Worm (Caenorhabditis elegans): ENCODE measurements around the gene heh-1.

Gene heh-1

ce11 chrIII:3171382-3171781 is 27.9 kb downstream of the heh-1 start, which contains the start of gene R148.4:
Gene R148.4 (plus strand): TSS chrIII:3171592.
- TF ChIP-seq nhr-237 (tag; optimal IDR thresholded peaks at IDR 0.05) (no peak), fkh-2 (tag; optimal IDR thresholded peaks at IDR 0.05) (no peak), nhr-77 (tag; optimal IDR thresholded peaks at IDR 0.05) (no peak), pqm-1 (tag; optimal IDR thresholded peaks at IDR 0.05) (no peak), fkh-10 (GFP tag; optimal IDR thresholded peaks at IDR 0.05) (no peak), hmg-11 (tag; optimal IDR thresholded peaks at IDR 0.05) (no peak), jun-1 (tag; optimal IDR thresholded peaks at IDR 0.05) (no peak), elt-3 (tag; optimal IDR thresholded peaks at IDR 0.05) (no peak), lsy-12 (tag; optimal IDR thresholded peaks at IDR 0.05) (no peak), unc-39 (tag; optimal IDR thresholded peaks at IDR 0.05) (no peak), nhr-11 (tag; optimal IDR thresholded peaks at IDR 0.05) (no peak), mdl-1 (tag; optimal IDR thresholded peaks at IDR 0.05) (no peak), ceh-16 (tag; optimal IDR thresholded peaks at IDR 0.05) (no peak), ceh-82 (tag; optimal IDR thresholded peaks at IDR 0.05) (no peak)

DNA sequence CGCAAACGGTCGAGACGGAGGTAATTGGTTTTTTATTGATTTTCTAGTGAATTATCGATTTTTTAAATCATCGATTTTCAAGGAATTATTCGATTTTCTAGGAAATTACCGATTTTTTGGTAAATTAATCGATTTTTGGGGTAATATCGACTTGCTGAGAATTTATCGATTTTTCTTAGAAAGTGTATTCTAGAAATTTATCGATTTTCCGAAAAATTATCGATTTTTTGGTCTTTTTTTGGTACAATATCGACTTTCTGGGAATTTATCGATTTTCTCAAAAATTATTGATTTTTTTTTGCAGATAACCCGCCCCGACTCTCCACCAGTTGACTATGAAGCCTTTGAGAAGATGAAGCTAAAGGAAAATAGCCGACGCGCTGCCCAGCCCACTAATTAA is 28.8 kb downstream of the heh-1 start:
- TF ChIP-seq nhr-76 (tag; optimal IDR thresholded peaks at IDR 0.05) = no peak
- no peak for TF ChIP-seq ztf-11 (tag; optimal IDR thresholded peaks at IDR 0.05)
- TF ChIP-seq lsy-12 (tag; optimal IDR thresholded peaks at IDR 0.05) = no peak
- TF ChIP-seq fkh-10 (GFP tag; optimal IDR thresholded peaks at IDR 0.05) = no peak
- peak; percentile 97 for TF ChIP-seq ceh-28 (tag; optimal IDR thresholded peaks at IDR 0.05)
- TF ChIP-seq egl-5 (tag; optimal IDR thresholded peaks at IDR 0.05) = no peak

ce11 chrIII:3169279-3169678 is 30.0 kb downstream of the heh-1 start:
- TF ChIP-seq nhr-12 (tag; optimal IDR thresholded peaks at IDR 0.05) (no peak), lsy-12 (tag; optimal IDR thresholded peaks at IDR 0.05) (no peak), ztf-11 (tag; optimal IDR thresholded peaks at IDR 0.05) (no peak), skn-1 (tag; optimal IDR thresholded peaks at IDR 0.05) (no peak), ZK546.5 (tag; optimal IDR thresholded peaks at IDR 0.05) (no peak), egl-5 (tag; optimal IDR thresholded peaks at IDR 0.05) (no peak), lin-15B (tag; optimal IDR thresholded peaks at IDR 0.05) (no peak), pqm-1 (tag; optimal IDR thresholded peaks at IDR 0.05) (no peak), mml-1 (tag; optimal IDR thresholded peaks at IDR 0.05) (no peak), hmg-11 (tag; optimal IDR thresholded peaks at IDR 0.05) (no peak), nhr-76 (tag; optimal IDR thresholded peaks at IDR 0.05) (no peak), fkh-2 (tag; optimal IDR thresholded peaks at IDR 0.05) (no peak), ceh-16 (tag; optimal IDR thresholded peaks at IDR 0.05) (no peak), nhr-28 (tag; optimal IDR thresholded peaks at IDR 0.05) (no peak), fos-1 (tag; optimal IDR thresholded peaks at IDR 0.05) (no peak), nhr-25 (tag; optimal IDR thresholded peaks at IDR 0.05) (no peak)

- TF ChIP-seq ztf-11 (tag; optimal IDR thresholded peaks at IDR 0.05) (no peak), tbx-2 (tag; optimal IDR thresholded peaks at IDR 0.05) (no peak), elt-1 (tag; optimal IDR thresholded peaks at IDR 0.05) (peak; percentile 14), egl-27 (tag; optimal IDR thresholded peaks at IDR 0.05) (no peak)
Measured at ce11 chrIII:3165309-3165708, 34.0 kb downstream of the heh-1 start, which contains the start of gene R148.5. Gene R148.5 (plus strand): TSS chrIII:3165639.

ce11 chrIII:3163448-3163847 is 35.9 kb downstream of the heh-1 start:
- no peak for TF ChIP-seq ZK546.5 (tag; optimal IDR thresholded peaks at IDR 0.05)
- TF ChIP-seq lin-39 (tag; optimal IDR thresholded peaks at IDR 0.05) = no peak

DNA sequence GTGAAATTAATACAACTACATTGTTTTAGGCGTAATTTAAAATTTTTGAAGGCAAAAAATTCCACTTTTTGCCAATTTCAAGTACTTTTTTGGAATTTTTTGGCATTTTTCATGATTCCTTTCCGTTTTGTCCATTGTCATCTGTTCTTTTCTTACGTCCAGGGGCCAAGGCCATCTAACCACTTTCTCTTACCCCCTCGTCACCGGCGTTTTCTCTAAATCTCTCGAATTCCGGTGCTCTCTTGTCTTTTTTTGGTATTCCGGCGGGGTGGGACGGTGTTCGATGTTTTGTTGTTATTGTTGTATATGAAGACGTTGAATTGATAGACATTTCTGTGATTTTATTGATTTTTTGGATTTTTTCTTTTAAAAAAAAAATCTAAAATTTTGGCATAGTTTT is 37.7 kb downstream of the heh-1 start:
- TF ChIP-seq lin-15B (tag; optimal IDR thresholded peaks at IDR 0.05) (no peak), nhr-23 (tag; optimal IDR thresholded peaks at IDR 0.05) (peak; percentile 64), nhr-25 (tag; optimal IDR thresholded peaks at IDR 0.05) (peak; percentile 80), ZK546.5 (tag; optimal IDR thresholded peaks at IDR 0.05) (no peak), pha-4 (tag; optimal IDR thresholded peaks at IDR 0.05) (no peak), ztf-4 (tag; optimal IDR thresholded peaks at IDR 0.05) (no peak), ceh-82 (tag; optimal IDR thresholded peaks at IDR 0.05) (no peak), elt-1 (tag; optimal IDR thresholded peaks at IDR 0.05) (no peak), ceh-16 (tag; optimal IDR thresholded peaks at IDR 0.05) (no peak)
